Worm (Caenorhabditis elegans) whole organism, L3 larva: ENCODE measurements around the gene mlc-4.
A peak's percentile ranks its signal among the peaks of the same experiment; 100 is the strongest.

Experiments used
- R02D3.7 ChIP-seq: fragments of 150-350 bp; optimal IDR thresholded peaks from 2 replicates; lab custom pipeline; 2014; ENCODE audit warnings: missing biosample characterization, missing genetic modification characterization
- ZK546.5 ChIP-seq: sonication (generic microtip); optimal IDR thresholded peaks from 2 replicates; lab custom pipeline; 2017; ENCODE audit warnings: missing biosample characterization, missing genetic modification characterization
- aly-2 ChIP-seq: fragments of 150-350 bp; optimal IDR thresholded peaks from 2 replicates; lab custom pipeline; 2014; ENCODE audit warnings: missing biosample characterization, missing genetic modification characterization
- ceh-28 ChIP-seq: fragments of 150-350 bp; optimal IDR thresholded peaks from 2 replicates; lab custom pipeline; 2014; ENCODE audit warnings: missing biosample characterization, missing genetic modification reagents, missing genetic modification characterization
- ceh-82 ChIP-seq: fragments of 150-350 bp; optimal IDR thresholded peaks from 2 replicates; lab custom pipeline; 2014; ENCODE audit warnings: missing biosample characterization, missing genetic modification characterization
- ceh-9 ChIP-seq: sonication (generic microtip); optimal IDR thresholded peaks from 2 replicates; lab custom pipeline; 2018; ENCODE audit warnings: missing biosample characterization, missing genetic modification characterization
- daf-12 ChIP-seq: fragments of 150-350 bp; optimal IDR thresholded peaks from 2 replicates; lab custom pipeline; 2014; ENCODE audit warnings: missing biosample characterization, missing genetic modification reagents, missing genetic modification characterization
- egl-27 ChIP-seq: sonication (generic microtip); optimal IDR thresholded peaks from 4 replicates; lab custom pipeline; 2017; ENCODE audit warnings: missing biosample characterization, missing genetic modification reagents, missing genetic modification characterization
- egl-5 ChIP-seq: fragments of 150-350 bp; optimal IDR thresholded peaks from 2 replicates; lab custom pipeline; 2017; ENCODE audit warnings: missing biosample characterization, missing genetic modification reagents, missing genetic modification characterization, inconsistent platforms
- elt-1 ChIP-seq: fragments of 150-350 bp; optimal IDR thresholded peaks from 2 replicates; lab custom pipeline; 2014; ENCODE audit warnings: missing biosample characterization, missing genetic modification characterization
- elt-2 ChIP-seq: sonication (generic microtip); optimal IDR thresholded peaks from 2 replicates; lab custom pipeline; 2016; ENCODE audit warnings: missing genetic modification reagents, mild to moderate bottlenecking, missing genetic modification characterization, missing compliant biosample characterization
- elt-3 ChIP-seq, 3 experiments: fragments of 150-350 bp in 1 of 3; sonication (generic microtip) in 2 of 3; optimal IDR thresholded peaks; 2 replicates in 2 of 3; 4 replicates in 1 of 3; lab custom pipeline; 2014 to 2017; ENCODE audit warnings: missing biosample characterization in 3 of 3, missing genetic modification characterization in 3 of 3
- eor-1 ChIP-seq, 2 experiments: fragments of 150-350 bp; optimal IDR thresholded peaks; 2 replicates each; lab custom pipeline; 2014 to 2018; ENCODE audit warnings: missing biosample characterization in 2 of 2, missing genetic modification characterization in 2 of 2
- fkh-10 ChIP-seq: sonication (generic microtip); optimal IDR thresholded peaks from 2 replicates; lab custom pipeline; 2017; ENCODE audit warnings: missing biosample characterization, missing genetic modification reagents, missing genetic modification characterization
- jun-1 ChIP-seq: fragments of 150-350 bp; optimal IDR thresholded peaks from 2 replicates; lab custom pipeline; 2014; ENCODE audit warnings: missing biosample characterization, missing genetic modification reagents, missing genetic modification characterization
- lin-39 ChIP-seq: fragments of 150-350 bp; optimal IDR thresholded peaks from 2 replicates; lab custom pipeline; 2018; ENCODE audit warnings: missing biosample characterization, missing genetic modification reagents, missing genetic modification characterization
- lsy-12 ChIP-seq: sonication (generic microtip); optimal IDR thresholded peaks from 2 replicates; lab custom pipeline; 2016; ENCODE audit warnings: mild to moderate bottlenecking, missing genetic modification characterization, missing compliant biosample characterization
- nfya-1 ChIP-seq: sonication (generic microtip); optimal IDR thresholded peaks from 2 replicates; lab custom pipeline; 2017; ENCODE audit warnings: missing genetic modification characterization, mild to moderate bottlenecking, missing compliant biosample characterization, antibody characterized with exemption, moderate library complexity; ENCODE audit not compliant: insufficient read depth
- nhr-11 ChIP-seq: fragments of 150-350 bp; optimal IDR thresholded peaks from 2 replicates; lab custom pipeline; 2014; ENCODE audit warnings: missing biosample characterization, missing genetic modification characterization
- nhr-12 ChIP-seq: fragments of 150-350 bp; optimal IDR thresholded peaks from 2 replicates; lab custom pipeline; 2014; ENCODE audit warnings: missing biosample characterization, missing genetic modification characterization
- nhr-23 ChIP-seq: fragments of 150-350 bp; optimal IDR thresholded peaks from 2 replicates; lab custom pipeline; 2014; ENCODE audit warnings: missing biosample characterization, missing genetic modification reagents, missing genetic modification characterization
- nhr-237 ChIP-seq: fragments of 150-350 bp; optimal IDR thresholded peaks from 2 replicates; lab custom pipeline; 2014; ENCODE audit warnings: missing biosample characterization, missing genetic modification characterization
- nhr-25 ChIP-seq: sonication (generic microtip); optimal IDR thresholded peaks from 2 replicates; lab custom pipeline; 2017; ENCODE audit warnings: missing biosample characterization, missing genetic modification characterization
- nhr-43 ChIP-seq: sonication (generic microtip); optimal IDR thresholded peaks from 2 replicates; lab custom pipeline; 2016; ENCODE audit warnings: mild to moderate bottlenecking, missing genetic modification characterization, missing compliant biosample characterization; ENCODE audit not compliant: poor library complexity, severe bottlenecking
- pha-4 ChIP-seq: fragments of 150-350 bp; optimal IDR thresholded peaks from 2 replicates; lab custom pipeline; 2014; ENCODE audit warnings: missing biosample characterization, missing genetic modification reagents, missing genetic modification characterization
- pqm-1 ChIP-seq: fragments of 150-350 bp; optimal IDR thresholded peaks from 2 replicates; lab custom pipeline; 2017; ENCODE audit warnings: missing biosample characterization, missing genetic modification characterization, inconsistent platforms
- sea-2 ChIP-seq: fragments of 150-350 bp; sonication (generic microtip); optimal IDR thresholded peaks from 4 replicates; lab custom pipeline; 2014; ENCODE audit warnings: missing biosample characterization, missing genetic modification reagents, missing genetic modification characterization
- skn-1 ChIP-seq: fragments of 150-350 bp; optimal IDR thresholded peaks from 2 replicates; lab custom pipeline; 2014; ENCODE audit warnings: missing biosample characterization, missing genetic modification characterization
- snpc-4 ChIP-seq: fragments of 150-350 bp; optimal IDR thresholded peaks from 2 replicates; lab custom pipeline; 2014; ENCODE audit warnings: missing biosample characterization, missing genetic modification characterization
- tbx-2 ChIP-seq: sonication (generic microtip); optimal IDR thresholded peaks from 2 replicates; lab custom pipeline; 2016; ENCODE audit warnings: mild to moderate bottlenecking, missing genetic modification characterization, missing compliant biosample characterization
- unc-39 ChIP-seq: sonication (generic microtip); optimal IDR thresholded peaks from 4 replicates; lab custom pipeline; 2017; ENCODE audit warnings: missing biosample characterization, missing genetic modification characterization
- zag-1 ChIP-seq: fragments of 150-350 bp; optimal IDR thresholded peaks from 2 replicates; lab custom pipeline; 2014; ENCODE audit warnings: missing biosample characterization, missing genetic modification characterization
- ztf-11 ChIP-seq: fragments of 150-350 bp; optimal IDR thresholded peaks from 2 replicates; lab custom pipeline; 2014; ENCODE audit warnings: missing biosample characterization, missing genetic modification characterization

mlc-4 gene

ce11 chrIII:3370770-3371169 lies 22.8 kb downstream of the mlc-4 start:
- TF ChIP-seq elt-2 (tag; lab: Kevin White, UChicago) (peak; percentile 33), R02D3.7 (tag; lab: Kevin White, UChicago) (no peak)

ce11 chrIII:3370054-3370453 lies 23.5 kb downstream of the mlc-4 start, which contains the start of gene prk-2:
prk-2 (minus strand) TSS chrIII:3370209.
- TF ChIP-seq ceh-82 (tag; lab: Kevin White, UChicago) (no peak), elt-3 (tag; optimal IDR thresholded peaks at IDR 0.05; lab: Kevin White, UChicago) (peak in 1 of 3 experiments; percentile 65), ceh-28 (tag; lab: Kevin White, UChicago) (peak; percentile 8), fkh-10 (GFP tag; lab: Kevin White, UChicago) (no peak), elt-2 (tag; lab: Kevin White, UChicago) (peak; percentile 93), unc-39 (tag; lab: Kevin White, UChicago) (no peak), pha-4 (peak; percentile 3), egl-27 (tag; lab: Kevin White, UChicago) (no peak), jun-1 (tag; lab: Kevin White, UChicago) (peak; percentile 19), pqm-1 (tag; lab: Kevin White, UChicago) (peak; percentile 93), nhr-23 (tag; lab: Kevin White, UChicago) (no peak)

- TF ChIP-seq nhr-11 (tag; lab: Kevin White, UChicago) (no peak), ZK546.5 (tag; lab: Kevin White, UChicago) (no peak), pha-4 (no peak), nhr-237 (tag; lab: Kevin White, UChicago) (no peak), nhr-43 (tag; lab: Kevin White, UChicago) (peak; percentile 9), sea-2 (no peak), pqm-1 (tag; lab: Kevin White, UChicago) (no peak), nhr-25 (tag; lab: Kevin White, UChicago) (peak; percentile 17), egl-27 (tag; lab: Kevin White, UChicago) (no peak), snpc-4 (tag; lab: Kevin White, UChicago) (no peak), eor-1 (tag; optimal IDR thresholded peaks at IDR 0.05; lab: Kevin White, UChicago) (no peak), ceh-9 (tag; lab: Kevin White, UChicago) (no peak), nhr-12 (no peak)
Measured at ce11 chrIII:3367772-3368171, 25.8 kb downstream of the mlc-4 start.

ce11 chrIII:3360067-3360466 lies 33.5 kb downstream of the mlc-4 start:
- TF ChIP-seq ceh-9 (tag; lab: Kevin White, UChicago), result no peak
- TF ChIP-seq nfya-1 (tag; lab: Kevin White, UChicago), result peak; percentile 84

- TF ChIP-seq R02D3.7 (tag; lab: Kevin White, UChicago) (no peak), elt-3 (tag; optimal IDR thresholded peaks at IDR 0.05; lab: Kevin White, UChicago) (peak in 1 of 3 experiments; percentile 62)
Measured at ce11 chrIII:3355791-3356190, 37.8 kb downstream of the mlc-4 start.

- TF ChIP-seq nhr-25 (tag; lab: Kevin White, UChicago) (peak; percentile 63), lin-39 (tag; lab: Kevin White, UChicago) (no peak), elt-3 (tag; optimal IDR thresholded peaks at IDR 0.05; lab: Kevin White, UChicago) (peak in 1 of 3 experiments; percentile 3)
Measured at ce11 chrIII:3351672-3352071, 41.9 kb downstream of the mlc-4 start.

ce11 chrIII:3351091-3351490 lies 42.5 kb downstream of the mlc-4 start:
- TF ChIP-seq sea-2 (no peak), fkh-10 (GFP tag; lab: Kevin White, UChicago) (no peak), zag-1 (tag; lab: Kevin White, UChicago) (no peak), jun-1 (tag; lab: Kevin White, UChicago) (no peak), nhr-12 (no peak), aly-2 (tag; lab: Kevin White, UChicago) (no peak), lsy-12 (tag; lab: Kevin White, UChicago) (no peak), nfya-1 (tag; lab: Kevin White, UChicago) (no peak), elt-1 (tag; lab: Kevin White, UChicago) (no peak), skn-1 (no peak), daf-12 (tag; lab: Kevin White, UChicago) (no peak), tbx-2 (tag; lab: Kevin White, UChicago) (no peak), ztf-11 (no peak), egl-5 (tag; lab: Kevin White, UChicago) (no peak)
- TF ChIP-seq, all 47 proteins: peak for 0
